Worm (Caenorhabditis elegans) whole organism, young adult: ENCODE results near the gene C44H4.8.
A peak's percentile ranks its signal among the peaks of the same experiment; 100 is the strongest.

Experiments used
- B0019.2 ChIP-seq: fragments of 200-800 bp; sonication (Bioruptor generic); conservative IDR thresholded peaks from 2 replicates; pipeline ENCODE4 v1.3.6; 2022; ENCODE audit warnings: missing genetic modification reagents, missing genetic modification characterization, missing compliant biosample characterization
- B0035.1 ChIP-seq: sonication (generic microtip); optimal IDR thresholded peaks from 2 replicates; lab custom pipeline; 2016; ENCODE audit warnings: missing genetic modification characterization, mild to moderate bottlenecking, missing compliant biosample characterization, missing genotype, missing genetic modification reagents
- B0261.1 ChIP-seq: sonication (generic microtip); optimal IDR thresholded peaks from 2 replicates; lab custom pipeline; 2016; ENCODE audit warnings: mild to moderate bottlenecking, missing genetic modification characterization, moderate library complexity, missing compliant biosample characterization
- D2030.7 ChIP-seq: fragments of 200-800 bp; sonication (Bioruptor generic); IDR thresholded peaks from 2 replicates; pipeline ENCODE4 v1.3.6; 2022; ENCODE audit warnings: missing genetic modification reagents, missing genetic modification characterization, missing compliant biosample characterization
- F55B11.4 ChIP-seq: sonication (generic microtip); optimal IDR thresholded peaks from 2 replicates; lab custom pipeline; 2016; ENCODE audit warnings: missing compliant biosample characterization, missing genetic modification characterization, borderline replicate concordance; ENCODE audit not compliant: insufficient read depth
- F57A8.1 ChIP-seq: fragments of 200-800 bp; sonication (Bioruptor generic); optimal IDR thresholded peaks from 2 replicates; lab custom pipeline; 2018; ENCODE audit warnings: mild to moderate bottlenecking, missing genetic modification characterization, moderate library complexity, missing compliant biosample characterization
- F57C9.4 ChIP-seq: sonication (generic microtip); optimal IDR thresholded peaks from 2 replicates; lab custom pipeline; 2017; ENCODE audit warnings: mild to moderate bottlenecking, missing genetic modification characterization, missing compliant biosample characterization
- K12H6.12 ChIP-seq: fragments of 200-800 bp; sonication (Bioruptor generic); optimal IDR thresholded peaks from 2 replicates; lab custom pipeline; 2018; ENCODE audit warnings: mild to moderate bottlenecking, missing genetic modification characterization, missing compliant biosample characterization
- T26A5.8 ChIP-seq: sonication (generic microtip); optimal IDR thresholded peaks from 2 replicates; lab custom pipeline; 2016; ENCODE audit warnings: missing genetic modification characterization, missing compliant biosample characterization
- Y53F4B.3 ChIP-seq: fragments of 200-800 bp; sonication (Bioruptor generic); IDR thresholded peaks from 2 replicates; pipeline ENCODE4 v1.3.6; 2022; ENCODE audit warnings: missing genetic modification reagents, missing genetic modification characterization, missing compliant biosample characterization
- Y67H2A.10 ChIP-seq: fragments of 200-800 bp; sonication (Bioruptor generic); conservative IDR thresholded peaks from 2 replicates; pipeline ENCODE4 v1.3.6; 2022; ENCODE audit warnings: missing genetic modification reagents, missing genetic modification characterization, missing compliant biosample characterization
- Y79H2A.3 ChIP-seq: fragments of 200-800 bp; sonication (Bioruptor generic); conservative IDR thresholded peaks from 2 replicates; pipeline ENCODE4 v1.3.6; 2022; ENCODE audit warnings: missing genetic modification reagents, missing genetic modification characterization, missing compliant biosample characterization
- ZK185.1 ChIP-seq: sonication (generic microtip); optimal IDR thresholded peaks from 2 replicates; lab custom pipeline; 2016; ENCODE audit warnings: mild to moderate bottlenecking, missing genetic modification characterization, missing compliant biosample characterization; ENCODE audit not compliant: poor library complexity, severe bottlenecking
- aptf-3 ChIP-seq: fragments of 200-800 bp; sonication (Bioruptor generic); IDR thresholded peaks from 2 replicates; pipeline ENCODE4 v1.3.6; 2022; ENCODE audit warnings: missing genetic modification characterization, missing compliant biosample characterization
- athp-1 ChIP-seq: sonication (generic microtip); optimal IDR thresholded peaks from 2 replicates; lab custom pipeline; 2017; ENCODE audit warnings: mild to moderate bottlenecking, missing genetic modification characterization, missing compliant biosample characterization
- ccch-3 ChIP-seq: fragments of 200-800 bp; sonication (Bioruptor generic); optimal IDR thresholded peaks from 2 replicates; lab custom pipeline; 2018; ENCODE audit warnings: mild to moderate bottlenecking, missing genetic modification characterization, missing compliant biosample characterization
- cebp-1 ChIP-seq, 2 experiments: fragments of 200-800 bp in 1 of 2; sonication (Bioruptor generic) in 1 of 2; sonication (generic microtip) in 1 of 2; IDR thresholded peaks in 1 of 2; optimal IDR thresholded peaks in 1 of 2; 2 replicates each; pipeline versions ENCODE4 v1.3.6 to Lab custom; 2017 to 2022; ENCODE audit warnings: missing compliant biosample characterization in 2 of 2, missing genetic modification characterization in 2 of 2, mild to moderate bottlenecking in 1 of 2, missing genetic modification reagents in 1 of 2, moderate library complexity in 1 of 2
- dpff-1 ChIP-seq: sonication (generic microtip); optimal IDR thresholded peaks from 2 replicates; lab custom pipeline; 2017; ENCODE audit warnings: mild to moderate bottlenecking, missing genetic modification characterization, missing compliant biosample characterization
- efl-1 ChIP-seq: fragments of 150-350 bp; optimal IDR thresholded peaks from 2 replicates; lab custom pipeline; 2014; ENCODE audit warnings: missing biosample characterization, missing genetic modification reagents, missing genetic modification characterization
- egl-44 ChIP-seq: fragments of 200-800 bp; sonication (Bioruptor generic); IDR thresholded peaks from 2 replicates; pipeline ENCODE4 v1.3.6; 2022; ENCODE audit warnings: missing genetic modification reagents, missing genetic modification characterization, missing compliant biosample characterization
- egrh-3 ChIP-seq: fragments of 200-800 bp; sonication (Bioruptor generic); IDR thresholded peaks from 2 replicates; pipeline ENCODE4 v1.3.6; 2022; ENCODE audit warnings: missing genetic modification reagents, missing genetic modification characterization, missing compliant biosample characterization
- gei-17 ChIP-seq: fragments of 200-800 bp; sonication (Bioruptor generic); optimal IDR thresholded peaks from 2 replicates; lab custom pipeline; 2018; ENCODE audit warnings: mild to moderate bottlenecking, missing genetic modification characterization, missing compliant biosample characterization
- hsf-1 ChIP-seq: fragments of 200-800 bp; sonication (Bioruptor generic); IDR thresholded peaks from 2 replicates; pipeline ENCODE4 v1.3.6; 2022; ENCODE audit warnings: missing genetic modification reagents, missing genetic modification characterization, missing compliant biosample characterization
- lag-1 ChIP-seq: fragments of 200-800 bp; sonication (Bioruptor generic); IDR thresholded peaks from 2 replicates; pipeline ENCODE4 v1.3.6; 2022; ENCODE audit warnings: missing genetic modification reagents, missing genetic modification characterization, missing compliant biosample characterization
- lin-26 ChIP-seq: fragments of 200-800 bp; sonication (Bioruptor generic); IDR thresholded peaks from 2 replicates; pipeline ENCODE4 v1.3.6; 2022; ENCODE audit warnings: missing genetic modification reagents, missing genetic modification characterization, missing compliant biosample characterization
- lir-1 ChIP-seq: fragments of 200-800 bp; sonication (Bioruptor generic); conservative IDR thresholded peaks from 2 replicates; pipeline ENCODE4 v1.3.6; 2022; ENCODE audit warnings: missing genetic modification reagents, missing genetic modification characterization, missing compliant biosample characterization
- lsl-1 ChIP-seq: fragments of 200-800 bp; sonication (Bioruptor generic); optimal IDR thresholded peaks from 2 replicates; lab custom pipeline; 2018; ENCODE audit warnings: mild to moderate bottlenecking, missing genetic modification characterization, moderate library complexity, missing compliant biosample characterization
- madf-10 ChIP-seq: sonication (generic microtip); optimal IDR thresholded peaks from 2 replicates; lab custom pipeline; 2016; ENCODE audit warnings: mild to moderate bottlenecking, missing genetic modification characterization, missing compliant biosample characterization
- mes-4 ChIP-seq: sonication (generic microtip); optimal IDR thresholded peaks from 2 replicates; lab custom pipeline; 2016; ENCODE audit warnings: missing genotype, missing genetic modification characterization, missing compliant biosample characterization
- nfya-2 ChIP-seq: fragments of 200-800 bp; sonication (Bioruptor generic); IDR thresholded peaks from 2 replicates; pipeline ENCODE4 v1.3.6; 2022; ENCODE audit warnings: missing genetic modification reagents, missing genetic modification characterization, missing compliant biosample characterization
- nfyb-1 ChIP-seq: fragments of 200-800 bp; sonication (Bioruptor generic); IDR thresholded peaks from 2 replicates; pipeline ENCODE4 v1.3.6; 2022; ENCODE audit warnings: missing genetic modification reagents, missing genetic modification characterization, missing compliant biosample characterization
- nhr-179 ChIP-seq: sonication (generic microtip); optimal IDR thresholded peaks from 2 replicates; lab custom pipeline; 2016; ENCODE audit warnings: mild to moderate bottlenecking, missing genetic modification characterization, missing compliant biosample characterization
- nhr-80 ChIP-seq: sonication (generic microtip); optimal IDR thresholded peaks from 2 replicates; lab custom pipeline; 2016; ENCODE audit warnings: missing genetic modification characterization, missing compliant biosample characterization
- nhr-90 ChIP-seq: sonication (generic microtip); optimal IDR thresholded peaks from 2 replicates; lab custom pipeline; 2016; ENCODE audit warnings: missing genotype, mild to moderate bottlenecking, missing genetic modification characterization, missing compliant biosample characterization
- pha-4 ChIP-seq: fragments of 150-350 bp; sonication (generic microtip); optimal IDR thresholded peaks from 2 replicates; lab custom pipeline; 2014; ENCODE audit warnings: missing biosample characterization, missing genetic modification reagents, missing genetic modification characterization
- rec-8 ChIP-seq, 2 experiments: sonication (generic microtip); optimal IDR thresholded peaks; 2 replicates each; lab custom pipeline; 2016; ENCODE audit warnings: mild to moderate bottlenecking in 2 of 2, missing genetic modification characterization in 2 of 2, missing genetic modification reagents in 2 of 2, missing genotype in 2 of 2, missing biosample characterization in 1 of 2, missing compliant biosample characterization in 1 of 2, moderate library complexity in 1 of 2
- repo-1 ChIP-seq: sonication (generic microtip); optimal IDR thresholded peaks from 2 replicates; lab custom pipeline; 2017; ENCODE audit warnings: mild to moderate bottlenecking, missing genetic modification characterization, missing compliant biosample characterization
- rpc-1 ChIP-seq, 2 experiments: fragments of 150-350 bp in 1 of 2; sonication (generic microtip) in 1 of 2; optimal IDR thresholded peaks; 2 replicates each; lab custom pipeline; 2014 to 2018; ENCODE audit warnings: missing biosample characterization in 1 of 2, missing genetic modification characterization in 1 of 2, missing genetic modification reagents in 1 of 2, missing genotype in 1 of 2
- snpc-4 ChIP-seq, 5 experiments: fragments of 150-350 bp in 1 of 5; sonication (generic microtip) in 4 of 5; optimal IDR thresholded peaks; 2 replicates each; lab custom pipeline; 2014 to 2018; ENCODE audit warnings: missing genetic modification characterization in 5 of 5, missing biosample characterization in 3 of 5, antibody characterized with exemption in 2 of 5, mild to moderate bottlenecking in 2 of 5, missing compliant biosample characterization in 2 of 5, missing genotype in 2 of 5, moderate library complexity in 2 of 5, missing genetic modification reagents in 1 of 5
- somi-1 ChIP-seq: fragments of 200-800 bp; sonication (Bioruptor generic); optimal IDR thresholded peaks from 2 replicates; lab custom pipeline; 2018; ENCODE audit warnings: mild to moderate bottlenecking, missing genetic modification characterization, missing compliant biosample characterization
- sptf-2 ChIP-seq: fragments of 200-800 bp; sonication (Bioruptor generic); optimal IDR thresholded peaks from 2 replicates; lab custom pipeline; 2018; ENCODE audit warnings: mild to moderate bottlenecking, missing genetic modification characterization, missing compliant biosample characterization
- ztf-22 ChIP-seq: fragments of 200-800 bp; sonication (Bioruptor generic); optimal IDR thresholded peaks from 2 replicates; lab custom pipeline; 2018; ENCODE audit warnings: mild to moderate bottlenecking, missing genetic modification characterization, moderate library complexity, missing compliant biosample characterization
- ztf-25 ChIP-seq: fragments of 200-800 bp; sonication (Bioruptor generic); IDR thresholded peaks from 2 replicates; pipeline ENCODE4 v1.3.6; 2022; ENCODE audit warnings: missing genetic modification reagents, missing genetic modification characterization, missing compliant biosample characterization
- ztf-26 ChIP-seq: sonication (generic microtip); optimal IDR thresholded peaks from 2 replicates; lab custom pipeline; 2017; ENCODE audit warnings: missing genetic modification characterization, missing compliant biosample characterization

C44H4.8 gene

DNA sequence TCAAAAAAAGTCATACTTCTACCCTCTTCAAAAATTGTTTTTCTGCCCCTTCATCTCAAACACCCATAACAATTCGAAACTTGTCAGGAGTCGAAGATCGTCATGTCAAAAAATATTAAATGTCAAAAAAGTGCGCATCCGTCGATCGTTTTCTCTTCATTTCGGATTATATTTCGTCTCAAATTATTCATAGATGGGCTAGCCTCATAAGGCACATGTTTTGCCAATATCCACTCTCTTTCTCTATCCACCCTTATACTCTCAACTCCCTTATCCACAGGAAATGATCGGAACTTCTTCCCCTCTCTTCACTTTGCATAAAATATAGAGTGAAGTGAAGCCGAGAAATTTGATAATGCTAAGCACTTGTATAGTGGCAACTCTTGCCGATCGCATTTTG is 38.8 kb downstream of the C44H4.8 start:
- no peak for TF ChIP-seq Y53F4B.3
- TF ChIP-seq T26A5.8 (tag; lab: Kevin White, UChicago) = no peak
- TF ChIP-seq F55B11.4 (tag; lab: Kevin White, UChicago) = no peak
- no peak for TF ChIP-seq ztf-22 (GFP tag; lab: Kevin White, UChicago)
- TF ChIP-seq gei-17 (GFP tag; lab: Kevin White, UChicago) = no peak
- no peak for TF ChIP-seq aptf-3 (GFP tag; lab: Robert Waterston, UW)
- TF ChIP-seq D2030.7 = no peak
- TF ChIP-seq egl-44 (GFP tag; lab: Robert Waterston, UW) = no peak
- TF ChIP-seq F57A8.1 (GFP tag; lab: Kevin White, UChicago) = no peak
- no peak for TF ChIP-seq lir-1 (GFP tag; lab: Robert Waterston, UW)
- no peak for TF ChIP-seq F57C9.4 (tag; lab: Kevin White, UChicago)
- TF ChIP-seq nhr-90 (tag; lab: Kevin White, UChicago) = no peak
- no peak for TF ChIP-seq B0019.2 (GFP tag; lab: Robert Waterston, UW)
- TF ChIP-seq ZK185.1 (tag; lab: Kevin White, UChicago) = no peak
- TF ChIP-seq lag-1 (GFP tag; lab: Robert Waterston, UW) = no peak

DNA sequence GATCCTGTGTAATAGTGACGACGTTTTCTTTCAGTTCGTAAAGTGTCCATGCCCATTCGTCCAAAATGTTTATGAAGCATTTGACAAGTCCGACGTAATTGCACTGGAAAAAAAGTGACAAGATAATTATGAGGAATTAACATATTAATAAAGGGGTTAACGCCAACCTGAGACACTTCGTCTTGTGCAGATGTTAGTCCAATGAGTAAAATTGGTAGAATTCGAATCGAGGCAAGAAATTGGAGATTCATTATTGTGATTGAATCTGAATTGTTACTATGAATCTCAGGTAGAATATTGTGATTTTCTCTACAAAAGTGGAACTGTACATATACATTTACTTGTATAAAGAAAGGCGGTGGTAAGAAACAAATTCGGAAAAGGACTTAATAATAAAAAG is 41.2 kb downstream of the C44H4.8 start, which contains the start of gene F54E4.3:
TSS of gene F54E4.3 (minus strand) at position 265 of the 400 bp plus-strand sequence.
- no peak for TF ChIP-seq ccch-3 (GFP tag; lab: Kevin White, UChicago)
- no peak for TF ChIP-seq B0261.1 (tag; lab: Kevin White, UChicago)
- no peak for TF ChIP-seq dpff-1
- TF ChIP-seq ztf-25 (GFP tag; lab: Robert Waterston, UW) = no peak
- no peak for TF ChIP-seq B0035.1 (tag; lab: Kevin White, UChicago)
- TF ChIP-seq repo-1 = no peak
- TF ChIP-seq rec-8 (tag; optimal IDR thresholded peaks at IDR 0.05; lab: Kevin White, UChicago) = no peak
- no peak for TF ChIP-seq nfyb-1 (GFP tag; lab: Robert Waterston, UW)
- no peak for TF ChIP-seq Y67H2A.10 (GFP tag; lab: Robert Waterston, UW)
- TF ChIP-seq T26A5.8 (tag; lab: Kevin White, UChicago) = no peak
- TF ChIP-seq efl-1 = no peak

- no peak for TF ChIP-seq F55B11.4 (tag; lab: Kevin White, UChicago)
- no peak for TF ChIP-seq mes-4 (tag; lab: Kevin White, UChicago)
- no peak for TF ChIP-seq ztf-26 (tag; lab: Kevin White, UChicago)
- no peak for TF ChIP-seq pha-4
- no peak for TF ChIP-seq athp-1 (tag; lab: Kevin White, UChicago)
- no peak for TF ChIP-seq Y79H2A.3 (GFP tag; lab: Robert Waterston, UW)
- TF ChIP-seq egrh-3 (GFP tag; lab: Robert Waterston, UW) = no peak
- no peak for TF ChIP-seq nfya-2 (GFP tag; lab: Robert Waterston, UW)
- no peak for TF ChIP-seq lsl-1 (GFP tag; lab: Kevin White, UChicago)
- TF ChIP-seq K12H6.12 (tag; lab: Kevin White, UChicago) = peak; percentile 55
- TF ChIP-seq hsf-1 (GFP tag; lab: Robert Waterston, UW) = no peak
- TF ChIP-seq ztf-22 (GFP tag; lab: Kevin White, UChicago) = no peak
- no peak for TF ChIP-seq nhr-179 (tag; lab: Kevin White, UChicago)
- TF ChIP-seq snpc-4 (GFP tag; optimal IDR thresholded peaks at IDR 0.05; lab: Kevin White, UChicago) = no peak
- TF ChIP-seq snpc-4 (tag; optimal IDR thresholded peaks at IDR 0.05; lab: Kevin White, UChicago) = no peak
- no peak for TF ChIP-seq cebp-1 (GFP tag; IDR thresholded peaks at IDR 0.05; lab: Robert Waterston, UW)
- no peak for TF ChIP-seq cebp-1 (tag; optimal IDR thresholded peaks at IDR 0.05; lab: Kevin White, UChicago)
- no peak for TF ChIP-seq F57C9.4 (tag; lab: Kevin White, UChicago)
- no peak for TF ChIP-seq repo-1
- no peak for TF ChIP-seq nhr-80 (tag; lab: Kevin White, UChicago)
- no peak for TF ChIP-seq lin-26 (GFP tag; lab: Robert Waterston, UW)
- TF ChIP-seq ztf-25 (GFP tag; lab: Robert Waterston, UW) = no peak
- TF ChIP-seq madf-10 (tag; lab: Kevin White, UChicago) = no peak
- no peak for TF ChIP-seq nhr-90 (tag; lab: Kevin White, UChicago)
- no peak for TF ChIP-seq somi-1
- TF ChIP-seq sptf-2 (GFP tag; lab: Kevin White, UChicago) = no peak
- TF ChIP-seq aptf-3 (GFP tag; lab: Robert Waterston, UW) = 0 out of 2 replicates have a peak, but pooled peaks have one; percentile 41
- TF ChIP-seq rpc-1 (optimal IDR thresholded peaks at IDR 0.05; lab: Kevin White, UChicago) = no peak
- no peak for TF ChIP-seq rpc-1 (tag; optimal IDR thresholded peaks at IDR 0.05; lab: Kevin White, UChicago)
These were observed 41.8 kb downstream of the C44H4.8 start for ce11 chrX:14636712-14637111.
